Worm (Caenorhabditis elegans) whole organism, late embryonic: ENCODE measurements around the gene C34B4.4.

Experiments used
- C08G9.2 ChIP-seq: sonication (generic microtip); optimal IDR thresholded peaks from 2 replicates; lab custom pipeline; 2016; ENCODE audit warnings: mild to moderate bottlenecking, missing genetic modification characterization, moderate library complexity, missing compliant biosample characterization
- C38D4.7 ChIP-seq: fragments of 200-800 bp; sonication (Bioruptor generic); optimal IDR thresholded peaks from 2 replicates; lab custom pipeline; 2018; ENCODE audit warnings: mild to moderate bottlenecking, missing genetic modification characterization, moderate library complexity, missing compliant biosample characterization
- T23F11.4 ChIP-seq: fragments of 200-800 bp; sonication (Bioruptor generic); optimal IDR thresholded peaks from 2 replicates; lab custom pipeline; 2018; ENCODE audit warnings: mild to moderate bottlenecking, missing genetic modification characterization, missing compliant biosample characterization
- Y22D7AL.16 ChIP-seq: sonication (generic microtip); optimal IDR thresholded peaks from 2 replicates; lab custom pipeline; 2016; ENCODE audit warnings: missing genetic modification characterization, missing compliant biosample characterization
- ceh-14 ChIP-seq: sonication (generic microtip); optimal IDR thresholded peaks from 2 replicates; lab custom pipeline; 2016; ENCODE audit warnings: missing genotype, missing genetic modification characterization, missing compliant biosample characterization
- ceh-18 ChIP-seq: sonication (generic microtip); optimal IDR thresholded peaks from 2 replicates; lab custom pipeline; 2016; ENCODE audit warnings: missing genetic modification characterization, missing compliant biosample characterization
- ceh-2 ChIP-seq: sonication (generic microtip); optimal IDR thresholded peaks from 2 replicates; lab custom pipeline; 2016; ENCODE audit warnings: missing genotype, missing genetic modification characterization, missing compliant biosample characterization
- ceh-24 ChIP-seq: sonication (generic microtip); optimal IDR thresholded peaks from 2 replicates; lab custom pipeline; 2016; ENCODE audit warnings: mild to moderate bottlenecking, missing genetic modification characterization, missing compliant biosample characterization
- ceh-30 ChIP-seq: fragments of 150-350 bp; optimal IDR thresholded peaks from 2 replicates; lab custom pipeline; 2014; ENCODE audit warnings: missing biosample characterization, missing genetic modification characterization
- ceh-34 ChIP-seq: sonication (generic microtip); optimal IDR thresholded peaks from 2 replicates; lab custom pipeline; 2016; ENCODE audit warnings: mild to moderate bottlenecking, missing genetic modification characterization, missing compliant biosample characterization
- ceh-45 ChIP-seq: fragments of 200-800 bp; sonication (Bioruptor generic); IDR thresholded peaks from 2 replicates; pipeline ENCODE4 v1.3.6; 2022; ENCODE audit warnings: missing genetic modification reagents, missing genetic modification characterization, missing compliant biosample characterization
- ceh-6 ChIP-seq: fragments of 200-800 bp; sonication (Bioruptor generic); optimal IDR thresholded peaks from 2 replicates; lab custom pipeline; 2018; ENCODE audit warnings: mild to moderate bottlenecking, missing genetic modification characterization, missing compliant biosample characterization
- dmd-4 ChIP-seq: sonication (generic microtip); optimal IDR thresholded peaks from 2 replicates; lab custom pipeline; 2016; ENCODE audit warnings: borderline replicate concordance, missing genetic modification characterization, missing compliant biosample characterization
- dve-1 ChIP-seq: sonication (generic microtip); optimal IDR thresholded peaks from 2 replicates; lab custom pipeline; 2017; ENCODE audit warnings: antibody characterized with exemption, mild to moderate bottlenecking, missing genetic modification characterization, missing compliant biosample characterization
- elt-2 ChIP-seq: sonication (generic microtip); optimal IDR thresholded peaks from 2 replicates; lab custom pipeline; 2016; ENCODE audit warnings: missing genetic modification reagents, missing genetic modification characterization, missing compliant biosample characterization
- ets-4 ChIP-seq: sonication (generic microtip); optimal IDR thresholded peaks from 2 replicates; lab custom pipeline; 2016; ENCODE audit warnings: missing genetic modification characterization, missing compliant biosample characterization
- gmeb-2 ChIP-seq: sonication (generic microtip); optimal IDR thresholded peaks from 2 replicates; lab custom pipeline; 2016; ENCODE audit warnings: missing genetic modification characterization, inconsistent platforms, missing compliant biosample characterization
- hlh-13 ChIP-seq: fragments of 200-800 bp; sonication (Bioruptor generic); optimal IDR thresholded peaks from 2 replicates; lab custom pipeline; 2018; ENCODE audit warnings: mild to moderate bottlenecking, missing genetic modification characterization, missing compliant biosample characterization
- hlh-30 ChIP-seq: sonication (generic microtip); optimal IDR thresholded peaks from 2 replicates; lab custom pipeline; 2017; ENCODE audit warnings: antibody characterized with exemption, missing genetic modification characterization, missing compliant biosample characterization; ENCODE audit not compliant: insufficient read depth
- hlh-8 ChIP-seq: sonication (generic microtip); optimal IDR thresholded peaks from 2 replicates; lab custom pipeline; 2016; ENCODE audit warnings: missing genotype, missing genetic modification characterization, missing compliant biosample characterization
- nfya-1 ChIP-seq: sonication (generic microtip); optimal IDR thresholded peaks from 2 replicates; lab custom pipeline; 2017; ENCODE audit warnings: missing genetic modification characterization, mild to moderate bottlenecking, missing compliant biosample characterization, antibody characterized with exemption, moderate library complexity
- nhr-11 ChIP-seq: fragments of 150-350 bp; optimal IDR thresholded peaks from 2 replicates; lab custom pipeline; 2014; ENCODE audit warnings: missing biosample characterization, missing genetic modification characterization
- npax-4 ChIP-seq: sonication (generic microtip); optimal IDR thresholded peaks from 2 replicates; lab custom pipeline; 2016; ENCODE audit warnings: missing genetic modification characterization, missing compliant biosample characterization
- pat-9 ChIP-seq: fragments of 200-800 bp; sonication (Bioruptor generic); optimal IDR thresholded peaks from 2 replicates; lab custom pipeline; 2018; ENCODE audit warnings: mild to moderate bottlenecking, missing genetic modification characterization, moderate library complexity, missing compliant biosample characterization
- pha-2 ChIP-seq: sonication (generic microtip); optimal IDR thresholded peaks from 2 replicates; lab custom pipeline; 2017; ENCODE audit warnings: mild to moderate bottlenecking, missing genetic modification characterization, missing compliant biosample characterization
- pha-4 ChIP-seq: fragments of 150-350 bp; optimal IDR thresholded peaks from 2 replicates; lab custom pipeline; 2018; ENCODE audit warnings: missing biosample characterization, missing genetic modification reagents, missing genetic modification characterization
- pros-1 ChIP-seq: fragments of 150-350 bp; optimal IDR thresholded peaks from 2 replicates; lab custom pipeline; 2014; ENCODE audit warnings: missing biosample characterization, missing genetic modification reagents, missing genetic modification characterization
- rnt-1 ChIP-seq: sonication (generic microtip); optimal IDR thresholded peaks from 2 replicates; lab custom pipeline; 2016; ENCODE audit warnings: missing genetic modification characterization, missing compliant biosample characterization
- tbx-7 ChIP-seq: sonication (generic microtip); optimal IDR thresholded peaks from 2 replicates; lab custom pipeline; 2016; ENCODE audit warnings: missing genotype, missing genetic modification characterization, missing compliant biosample characterization
- ttx-3 ChIP-seq: sonication (generic microtip); optimal IDR thresholded peaks from 2 replicates; lab custom pipeline; 2016; ENCODE audit warnings: missing genetic modification reagents, missing genetic modification characterization, missing compliant biosample characterization
- unc-3 ChIP-seq, 2 experiments: fragments of 200-800 bp in 1 of 2; sonication (Bioruptor generic) in 1 of 2; sonication (generic microtip) in 1 of 2; conservative IDR thresholded peaks in 1 of 2; optimal IDR thresholded peaks in 1 of 2; 2 replicates each; pipeline versions ENCODE4 v1.3.6 to Lab custom; 2016 to 2022; ENCODE audit warnings: missing compliant biosample characterization in 2 of 2, missing genetic modification characterization in 2 of 2, missing genetic modification reagents in 1 of 2
- unc-42 ChIP-seq: sonication (generic microtip); optimal IDR thresholded peaks from 2 replicates; lab custom pipeline; 2016; ENCODE audit warnings: missing genotype, missing genetic modification characterization, missing compliant biosample characterization
- unc-55 ChIP-seq: sonication (generic microtip); optimal IDR thresholded peaks from 2 replicates; lab custom pipeline; 2017; ENCODE audit warnings: missing biosample characterization, missing genetic modification reagents, missing genetic modification characterization
- unc-86 ChIP-seq: sonication (generic microtip); optimal IDR thresholded peaks from 2 replicates; lab custom pipeline; 2016; ENCODE audit warnings: missing genetic modification characterization, missing compliant biosample characterization
- zip-5 ChIP-seq: sonication (generic microtip); optimal IDR thresholded peaks from 2 replicates; lab custom pipeline; 2016; ENCODE audit warnings: missing genetic modification characterization, missing compliant biosample characterization

C34B4.4 gene

DNA sequence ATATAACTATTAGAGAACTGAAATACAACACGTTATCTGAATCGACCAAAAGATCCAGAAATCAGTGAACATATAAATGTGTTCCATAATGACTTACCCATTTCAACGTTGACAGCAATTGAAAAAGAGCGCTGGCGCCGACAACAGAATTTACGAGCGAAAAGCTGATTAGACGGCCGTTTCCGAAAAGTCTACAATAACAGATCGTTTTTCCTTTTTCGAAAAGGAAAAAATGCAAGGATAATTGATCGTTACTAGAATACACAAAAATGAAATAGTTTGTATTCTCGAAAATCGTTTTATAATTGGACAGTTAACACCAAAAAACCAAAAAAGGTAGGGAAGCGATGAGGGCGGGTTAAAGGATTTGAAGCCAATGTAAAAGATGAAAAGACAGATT is 36.6 kb upstream of the C34B4.4 start, which contains the start of gene srr-1:
TSS of gene srr-1 (minus strand) at position 101 of the 400 bp plus-strand sequence.
- no peak for TF ChIP-seq ceh-2 (tag; lab: Kevin White, UChicago)
- no peak for TF ChIP-seq ets-4 (tag; lab: Kevin White, UChicago)
- TF ChIP-seq C08G9.2: no peak
- TF ChIP-seq pha-4 (tag; lab: Kevin White, UChicago): no peak
- no peak for TF ChIP-seq nfya-1 (tag; lab: Kevin White, UChicago)
- no peak for TF ChIP-seq ceh-6 (GFP tag; lab: Kevin White, UChicago)
- TF ChIP-seq npax-4 (tag; lab: Kevin White, UChicago): no peak
- no peak for TF ChIP-seq hlh-13
- TF ChIP-seq tbx-7 (tag; lab: Kevin White, UChicago): no peak
- TF ChIP-seq unc-55 (GFP tag; lab: Kevin White, UChicago): no peak
- no peak for TF ChIP-seq unc-86
- TF ChIP-seq pat-9 (tag; lab: Kevin White, UChicago): no peak
- TF ChIP-seq dmd-4 (tag; lab: Kevin White, UChicago): no peak
- TF ChIP-seq ceh-14 (tag; lab: Kevin White, UChicago): no peak
- no peak for TF ChIP-seq ttx-3 (tag; lab: Kevin White, UChicago)

DNA sequence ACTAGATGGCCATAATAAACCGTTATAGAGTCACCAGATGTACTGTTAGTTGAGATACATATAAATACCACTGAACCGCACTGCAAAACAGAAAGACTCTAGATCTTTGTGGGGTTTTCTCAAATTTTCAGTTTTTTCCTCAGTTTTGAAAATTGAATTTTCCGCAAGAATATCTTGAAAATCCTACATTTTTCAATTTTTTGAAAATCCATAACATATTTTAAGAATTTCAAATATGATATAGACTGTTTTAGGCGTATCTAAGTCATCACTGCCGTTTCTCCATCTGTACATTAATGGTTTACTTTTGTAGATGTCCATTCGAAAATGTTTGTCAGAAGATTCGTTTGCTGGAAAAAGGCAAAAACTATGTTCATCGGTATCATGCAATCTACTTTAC is 28.4 kb upstream of the C34B4.4 start, which contains the start of gene F42E8.1:
TSS of gene F42E8.1 (plus strand) at position 301 of the 400 bp plus-strand sequence.
- TF ChIP-seq ceh-45 (no peak), ceh-24 (tag; lab: Kevin White, UChicago) (no peak), nhr-11 (tag; lab: Kevin White, UChicago) (no peak), pros-1 (no peak), tbx-7 (tag; lab: Kevin White, UChicago) (no peak), rnt-1 (tag; lab: Kevin White, UChicago) (no peak), zip-5 (tag; lab: Kevin White, UChicago) (no peak)

ce11 chrV:13063402-13063801 is 26.8 kb upstream of the C34B4.4 start:
- TF ChIP-seq Y22D7AL.16 (tag; lab: Kevin White, UChicago) (no peak), T23F11.4 (GFP tag; lab: Kevin White, UChicago) (no peak), C38D4.7 (GFP tag; lab: Kevin White, UChicago) (no peak), ceh-34 (tag; lab: Kevin White, UChicago) (no peak), pha-2 (tag; lab: Kevin White, UChicago) (no peak), unc-42 (no peak), hlh-8 (tag; lab: Kevin White, UChicago) (no peak), zip-5 (tag; lab: Kevin White, UChicago) (no peak), dve-1 (tag; lab: Kevin White, UChicago) (no peak), gmeb-2 (tag; lab: Kevin White, UChicago) (no peak)

DNA sequence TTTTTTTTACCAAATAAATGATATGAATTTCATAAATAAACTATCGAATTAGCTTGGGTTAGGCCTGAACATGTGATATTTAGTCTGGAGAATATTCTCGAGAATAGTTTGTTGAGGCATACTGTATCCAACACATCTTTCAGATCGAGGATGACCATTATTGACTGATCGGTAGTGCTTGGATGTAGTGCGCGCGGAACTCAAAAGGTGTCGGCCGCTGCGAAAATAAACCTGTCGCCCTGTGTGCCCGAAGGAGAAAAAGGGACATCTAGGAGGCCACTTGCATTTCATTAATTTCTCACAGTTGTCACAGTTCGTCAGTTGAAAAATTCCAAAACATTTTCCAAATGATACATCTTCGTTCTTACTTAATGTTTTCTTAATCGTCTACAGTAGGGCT is 26.0 kb upstream of the C34B4.4 start:
- TF ChIP-seq ceh-45 (no peak), ceh-34 (tag; lab: Kevin White, UChicago) (no peak), ets-4 (tag; lab: Kevin White, UChicago) (no peak), pha-2 (tag; lab: Kevin White, UChicago) (no peak), unc-3 (GFP tag; conservative IDR thresholded peaks at IDR 0.05; lab: Robert Waterston, UW) (no peak), unc-3 (tag; optimal IDR thresholded peaks at IDR 0.05; lab: Kevin White, UChicago) (no peak), ceh-30 (tag; lab: Kevin White, UChicago) (no peak), hlh-30 (tag; lab: Kevin White, UChicago) (no peak), tbx-7 (tag; lab: Kevin White, UChicago) (no peak), ceh-18 (no peak), T23F11.4 (GFP tag; lab: Kevin White, UChicago) (no peak), dmd-4 (tag; lab: Kevin White, UChicago) (no peak), pat-9 (tag; lab: Kevin White, UChicago) (no peak), dve-1 (tag; lab: Kevin White, UChicago) (no peak), elt-2 (tag; lab: Kevin White, UChicago) (no peak)
- TF ChIP-seq, all 69 proteins: peak for 0
